Fruit fly (Drosophila melanogaster): ENCODE measurements around the gene CG5938.

The CG5938 gene

DNA sequence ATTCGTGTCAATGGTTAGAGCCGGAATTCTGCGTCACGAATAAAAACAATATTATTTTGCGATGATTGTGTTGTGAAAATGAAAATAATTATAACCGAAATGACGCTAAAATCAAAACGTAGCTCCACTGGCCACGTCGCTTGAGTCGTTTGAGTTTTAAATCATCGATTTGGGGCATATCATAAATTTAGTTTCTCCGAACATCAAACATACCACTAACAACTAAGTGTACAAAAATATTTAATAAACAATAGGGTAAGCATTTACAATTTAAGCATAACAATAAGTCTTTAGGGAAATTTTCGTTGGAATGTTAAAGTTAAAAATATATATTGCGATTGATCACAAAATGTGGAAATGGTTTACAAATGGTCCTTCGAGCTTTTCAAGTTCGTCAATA, 23.7 kb upstream of the CG5938 start, which contains the start of the genes TTLL6B and TfIIA-L:
Gene TTLL6B, minus strand, starts transcription at position 101 of the 400 bp plus-strand sequence.
Gene TfIIA-L, plus strand, starts transcription at position 206 of the 400 bp plus-strand sequence.
- TF ChIP-seq rgr (GFP tag; optimal IDR thresholded peaks at IDR 0.05), result no peak
- TF ChIP-seq Hnf4 (GFP tag; optimal IDR thresholded peaks at IDR 0.05), result no peak

DNA sequence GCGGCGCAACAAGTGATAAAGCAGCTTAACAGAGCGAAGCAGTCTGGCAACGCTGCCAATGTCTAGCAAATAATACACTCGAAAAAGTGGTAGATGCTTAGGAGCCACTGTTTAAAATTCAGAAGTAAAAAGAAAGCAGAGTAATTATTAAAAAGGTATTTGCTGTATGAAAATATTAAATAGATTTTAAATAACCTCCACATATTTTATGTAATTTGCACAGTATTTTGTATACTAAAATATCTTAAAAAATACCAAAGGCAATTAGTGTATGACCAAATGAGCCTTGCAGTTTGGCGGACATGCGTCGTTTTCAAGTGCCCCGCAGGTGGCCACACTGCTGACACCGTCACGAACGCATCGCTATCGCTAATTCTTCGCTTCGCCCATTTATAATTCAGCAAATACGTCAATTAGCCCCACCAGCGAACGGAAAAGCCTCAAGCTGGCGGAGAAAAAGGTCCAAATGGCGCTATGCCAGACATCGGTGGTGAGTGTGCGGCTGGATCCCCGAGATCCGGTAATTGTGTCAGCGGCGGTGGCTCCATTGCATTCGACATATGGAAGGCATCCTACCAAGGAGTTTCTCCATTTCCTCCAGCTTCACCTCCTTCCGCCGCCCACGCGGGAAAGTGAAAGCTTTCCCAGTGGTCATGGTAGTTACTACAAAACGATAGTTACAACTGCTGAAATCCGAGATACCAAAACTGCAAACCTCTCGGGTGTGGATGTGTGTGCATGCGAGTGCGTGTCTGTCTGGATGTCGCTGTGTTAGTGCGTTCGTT, 21.3 kb upstream of the CG5938 start, which contains the start of gene pll:
Gene pll, minus strand, starts transcription at position 47 of the 785 bp plus-strand sequence.
- TF ChIP-seq Dif (GFP tag; optimal IDR thresholded peaks at IDR 0.05; ENCODE audit: partially characterized antibody), result no peak
- no peak for TF ChIP-seq sage (GFP tag; optimal IDR thresholded peaks at IDR 0.05)
- no peak for TF ChIP-seq usp (GFP tag; optimal IDR thresholded peaks at IDR 0.05)
- no peak for TF ChIP-seq br (GFP tag; optimal IDR thresholded peaks at IDR 0.05)
- TF ChIP-seq h (GFP tag; optimal IDR thresholded peaks at IDR 0.05), result peak; percentile 84
- no peak for TF ChIP-seq pan (optimal IDR thresholded peaks at IDR 0.05)
- no peak for TF ChIP-seq CrebA (GFP tag; optimal IDR thresholded peaks at IDR 0.05; ENCODE audit: borderline replicate concordance)
- no peak for TF ChIP-seq Hnf4 (GFP tag; optimal IDR thresholded peaks at IDR 0.05)
- peak; percentile 91 for TF ChIP-seq Hr83 (GFP tag; optimal IDR thresholded peaks at IDR 0.05; ENCODE audit: poor library complexity, severe bottlenecking)
- no peak for TF ChIP-seq Abd-B (GFP tag; optimal IDR thresholded peaks at IDR 0.05)
- peak; percentile 74 for TF ChIP-seq CG9705 (GFP tag; optimal IDR thresholded peaks at IDR 0.05)
- TF ChIP-seq fru (GFP tag; optimal IDR thresholded peaks at IDR 0.05), result no peak
- TF ChIP-seq Hr78 (GFP tag; optimal IDR thresholded peaks at IDR 0.05), result no peak
- TF ChIP-seq CG32264 (GFP tag; optimal IDR thresholded peaks at IDR 0.05), result peak; percentile 50
- no peak for TF ChIP-seq Jra (GFP tag; optimal IDR thresholded peaks at IDR 0.05)
- no peak for TF ChIP-seq woc (GFP tag; optimal IDR thresholded peaks at IDR 0.05)
- no peak for TF ChIP-seq dsf (GFP tag; optimal IDR thresholded peaks at IDR 0.05; ENCODE audit: borderline replicate concordance)
- TF ChIP-seq tai (GFP tag; optimal IDR thresholded peaks at IDR 0.05), result no peak
- no peak for TF ChIP-seq Rel (GFP tag; optimal IDR thresholded peaks at IDR 0.05)
- TF ChIP-seq Rel (tag; optimal IDR thresholded peaks at IDR 0.05), result peak; percentile 61
- no peak for TF ChIP-seq dmrt93B (GFP tag; optimal IDR thresholded peaks at IDR 0.05)
- TF ChIP-seq dl (GFP tag; optimal IDR thresholded peaks at IDR 0.05; ENCODE audit: insufficient read depth in 1 of 2, partially characterized antibody in 2 of 2), result no peak
- TF ChIP-seq HLH106 (tag; optimal IDR thresholded peaks at IDR 0.05), result peak; percentile 84
- TF ChIP-seq foxo (GFP tag; optimal IDR thresholded peaks at IDR 0.05), result peak in 1 of 2 experiments; percentile 88
- no peak for TF ChIP-seq jim (GFP tag; optimal IDR thresholded peaks at IDR 0.05)
- peak; percentile 85 for TF ChIP-seq sv (GFP tag; optimal IDR thresholded peaks at IDR 0.05)
- TF ChIP-seq Sp1 (GFP tag; optimal IDR thresholded peaks at IDR 0.05), result peak; percentile 72
- TF ChIP-seq Dfd (GFP tag; optimal IDR thresholded peaks at IDR 0.05), result no peak
- TF ChIP-seq psq (GFP tag; optimal IDR thresholded peaks at IDR 0.05), result peak; percentile 73
- TF ChIP-seq lola (GFP tag; optimal IDR thresholded peaks at IDR 0.05), result no peak
- TF ChIP-seq Myc (optimal IDR thresholded peaks at IDR 0.05), result no peak
- TF ChIP-seq Mio (GFP tag; optimal IDR thresholded peaks at IDR 0.05), result peak; percentile 49
- TF ChIP-seq Vsx2 (GFP tag; optimal IDR thresholded peaks at IDR 0.05; ENCODE audit: partially characterized antibody), result no peak
- TF ChIP-seq ey (GFP tag; optimal IDR thresholded peaks at IDR 0.05), result peak; percentile 82
- TF ChIP-seq GATAd (GFP tag; optimal IDR thresholded peaks at IDR 0.05), result peak; percentile 60
- no peak for TF ChIP-seq N (GFP tag; optimal IDR thresholded peaks at IDR 0.05)
- peak; percentile 84 for TF ChIP-seq rgr (GFP tag; optimal IDR thresholded peaks at IDR 0.05)
- no peak for TF ChIP-seq brk (GFP tag; optimal IDR thresholded peaks at IDR 0.05)
- TF ChIP-seq OdsH (GFP tag; optimal IDR thresholded peaks at IDR 0.05), result peak; percentile 74
